Worm (Caenorhabditis elegans) whole organism, L3 larva: Measurements from ENCODE around the gene xbx-5.
A peak's percentile ranks its signal among the peaks of the same experiment; 100 is the strongest.

Experiments
- R02D3.7 ChIP-seq: fragments of 150-350 bp; optimal IDR thresholded peaks from 2 replicates; lab custom pipeline; 2014; ENCODE audit warnings: missing biosample characterization, missing genetic modification characterization
- ZK546.5 ChIP-seq: sonication (generic microtip); optimal IDR thresholded peaks from 2 replicates; lab custom pipeline; 2017; ENCODE audit warnings: missing biosample characterization, missing genetic modification characterization
- aly-2 ChIP-seq: fragments of 150-350 bp; optimal IDR thresholded peaks from 2 replicates; lab custom pipeline; 2014; ENCODE audit warnings: missing biosample characterization, missing genetic modification characterization
- ama-1 ChIP-seq: fragments of 150-350 bp; optimal IDR thresholded peaks from 2 replicates; lab custom pipeline; 2018
- ceh-16 ChIP-seq: sonication (generic microtip); optimal IDR thresholded peaks from 2 replicates; lab custom pipeline; 2017; ENCODE audit warnings: missing biosample characterization, missing genetic modification characterization
- ceh-28 ChIP-seq: fragments of 150-350 bp; optimal IDR thresholded peaks from 2 replicates; lab custom pipeline; 2014; ENCODE audit warnings: missing biosample characterization, missing genetic modification reagents, missing genetic modification characterization
- ceh-82 ChIP-seq: fragments of 150-350 bp; optimal IDR thresholded peaks from 2 replicates; lab custom pipeline; 2014; ENCODE audit warnings: missing biosample characterization, missing genetic modification characterization
- ceh-9 ChIP-seq: sonication (generic microtip); optimal IDR thresholded peaks from 2 replicates; lab custom pipeline; 2018; ENCODE audit warnings: missing biosample characterization, missing genetic modification characterization
- daf-12 ChIP-seq: fragments of 150-350 bp; optimal IDR thresholded peaks from 2 replicates; lab custom pipeline; 2014; ENCODE audit warnings: missing biosample characterization, missing genetic modification reagents, missing genetic modification characterization
- egl-27 ChIP-seq: sonication (generic microtip); optimal IDR thresholded peaks from 4 replicates; lab custom pipeline; 2017; ENCODE audit warnings: missing biosample characterization, missing genetic modification reagents, missing genetic modification characterization
- egl-5 ChIP-seq: fragments of 150-350 bp; optimal IDR thresholded peaks from 2 replicates; lab custom pipeline; 2017; ENCODE audit warnings: missing biosample characterization, missing genetic modification reagents, missing genetic modification characterization, inconsistent platforms
- elt-1 ChIP-seq: fragments of 150-350 bp; optimal IDR thresholded peaks from 2 replicates; lab custom pipeline; 2014; ENCODE audit warnings: missing biosample characterization, missing genetic modification characterization
- elt-2 ChIP-seq: sonication (generic microtip); optimal IDR thresholded peaks from 2 replicates; lab custom pipeline; 2016; ENCODE audit warnings: missing genetic modification reagents, mild to moderate bottlenecking, missing genetic modification characterization, missing compliant biosample characterization
- elt-3 ChIP-seq, 3 experiments: fragments of 150-350 bp in 1 of 3; sonication (generic microtip) in 2 of 3; optimal IDR thresholded peaks; 2 replicates in 2 of 3; 4 replicates in 1 of 3; lab custom pipeline; 2014 to 2017; ENCODE audit warnings: missing biosample characterization in 3 of 3, missing genetic modification characterization in 3 of 3
- eor-1 ChIP-seq, 2 experiments: fragments of 150-350 bp; optimal IDR thresholded peaks; 2 replicates each; lab custom pipeline; 2014 to 2018; ENCODE audit warnings: missing biosample characterization in 2 of 2, missing genetic modification characterization in 2 of 2
- fkh-10 ChIP-seq: sonication (generic microtip); optimal IDR thresholded peaks from 2 replicates; lab custom pipeline; 2017; ENCODE audit warnings: missing biosample characterization, missing genetic modification reagents, missing genetic modification characterization
- fkh-2 ChIP-seq: fragments of 150-350 bp; optimal IDR thresholded peaks from 2 replicates; lab custom pipeline; 2014; ENCODE audit warnings: missing biosample characterization, missing genetic modification reagents, missing genetic modification characterization
- fos-1 ChIP-seq: fragments of 150-350 bp; optimal IDR thresholded peaks from 2 replicates; lab custom pipeline; 2014; ENCODE audit warnings: missing biosample characterization, missing genetic modification characterization
- hmg-11 ChIP-seq: sonication (generic microtip); optimal IDR thresholded peaks from 2 replicates; lab custom pipeline; 2016; ENCODE audit warnings: missing genetic modification characterization, missing compliant biosample characterization
- jun-1 ChIP-seq: fragments of 150-350 bp; optimal IDR thresholded peaks from 2 replicates; lab custom pipeline; 2014; ENCODE audit warnings: missing biosample characterization, missing genetic modification reagents, missing genetic modification characterization
- lin-15B ChIP-seq: fragments of 150-350 bp; optimal IDR thresholded peaks from 2 replicates; lab custom pipeline; 2014; ENCODE audit warnings: missing biosample characterization, missing genetic modification characterization
- lin-39 ChIP-seq: fragments of 150-350 bp; optimal IDR thresholded peaks from 2 replicates; lab custom pipeline; 2018; ENCODE audit warnings: missing biosample characterization, missing genetic modification reagents, missing genetic modification characterization
- lsy-12 ChIP-seq: sonication (generic microtip); optimal IDR thresholded peaks from 2 replicates; lab custom pipeline; 2016; ENCODE audit warnings: mild to moderate bottlenecking, missing genetic modification characterization, missing compliant biosample characterization
- mdl-1 ChIP-seq: fragments of 150-350 bp; optimal IDR thresholded peaks from 2 replicates; lab custom pipeline; 2014; ENCODE audit warnings: missing biosample characterization, missing genetic modification characterization
- mml-1 ChIP-seq: fragments of 150-350 bp; sonication (generic microtip); optimal IDR thresholded peaks from 3 replicates; lab custom pipeline; 2014; ENCODE audit warnings: missing biosample characterization, missing genetic modification characterization
- nfya-1 ChIP-seq: sonication (generic microtip); optimal IDR thresholded peaks from 2 replicates; lab custom pipeline; 2017; ENCODE audit warnings: missing genetic modification characterization, mild to moderate bottlenecking, missing compliant biosample characterization, antibody characterized with exemption, moderate library complexity; ENCODE audit not compliant: insufficient read depth
- nhr-11 ChIP-seq: fragments of 150-350 bp; optimal IDR thresholded peaks from 2 replicates; lab custom pipeline; 2014; ENCODE audit warnings: missing biosample characterization, missing genetic modification characterization
- nhr-12 ChIP-seq: fragments of 150-350 bp; optimal IDR thresholded peaks from 2 replicates; lab custom pipeline; 2014; ENCODE audit warnings: missing biosample characterization, missing genetic modification characterization
- nhr-23 ChIP-seq: fragments of 150-350 bp; optimal IDR thresholded peaks from 2 replicates; lab custom pipeline; 2014; ENCODE audit warnings: missing biosample characterization, missing genetic modification reagents, missing genetic modification characterization
- nhr-237 ChIP-seq: fragments of 150-350 bp; optimal IDR thresholded peaks from 2 replicates; lab custom pipeline; 2014; ENCODE audit warnings: missing biosample characterization, missing genetic modification characterization
- nhr-25 ChIP-seq: sonication (generic microtip); optimal IDR thresholded peaks from 2 replicates; lab custom pipeline; 2017; ENCODE audit warnings: missing biosample characterization, missing genetic modification characterization
- nhr-28 ChIP-seq: fragments of 150-350 bp; optimal IDR thresholded peaks from 2 replicates; lab custom pipeline; 2014; ENCODE audit warnings: missing biosample characterization, missing genetic modification characterization
- nhr-43 ChIP-seq: sonication (generic microtip); optimal IDR thresholded peaks from 2 replicates; lab custom pipeline; 2016; ENCODE audit warnings: mild to moderate bottlenecking, missing genetic modification characterization, missing compliant biosample characterization; ENCODE audit not compliant: poor library complexity, severe bottlenecking
- nhr-67 ChIP-seq: fragments of 150-350 bp; optimal IDR thresholded peaks from 2 replicates; lab custom pipeline; 2014; ENCODE audit warnings: missing biosample characterization, missing genetic modification characterization
- nhr-76 ChIP-seq: fragments of 150-350 bp; sonication (generic microtip); optimal IDR thresholded peaks from 5 replicates; lab custom pipeline; 2014; ENCODE audit warnings: missing biosample characterization, missing genetic modification characterization
- nhr-77 ChIP-seq: fragments of 150-350 bp; optimal IDR thresholded peaks from 2 replicates; lab custom pipeline; 2014; ENCODE audit warnings: missing biosample characterization, missing genetic modification characterization
- pha-4 ChIP-seq: fragments of 150-350 bp; optimal IDR thresholded peaks from 2 replicates; lab custom pipeline; 2014; ENCODE audit warnings: missing biosample characterization, missing genetic modification reagents, missing genetic modification characterization
- pqm-1 ChIP-seq: fragments of 150-350 bp; optimal IDR thresholded peaks from 2 replicates; lab custom pipeline; 2017; ENCODE audit warnings: missing biosample characterization, missing genetic modification characterization, inconsistent platforms
- sea-2 ChIP-seq: fragments of 150-350 bp; sonication (generic microtip); optimal IDR thresholded peaks from 4 replicates; lab custom pipeline; 2014; ENCODE audit warnings: missing biosample characterization, missing genetic modification reagents, missing genetic modification characterization
- skn-1 ChIP-seq: fragments of 150-350 bp; optimal IDR thresholded peaks from 2 replicates; lab custom pipeline; 2014; ENCODE audit warnings: missing biosample characterization, missing genetic modification characterization
- snpc-4 ChIP-seq: fragments of 150-350 bp; optimal IDR thresholded peaks from 2 replicates; lab custom pipeline; 2014; ENCODE audit warnings: missing biosample characterization, missing genetic modification characterization
- tbx-2 ChIP-seq: sonication (generic microtip); optimal IDR thresholded peaks from 2 replicates; lab custom pipeline; 2016; ENCODE audit warnings: mild to moderate bottlenecking, missing genetic modification characterization, missing compliant biosample characterization
- unc-39 ChIP-seq: sonication (generic microtip); optimal IDR thresholded peaks from 4 replicates; lab custom pipeline; 2017; ENCODE audit warnings: missing biosample characterization, missing genetic modification characterization
- unc-62 ChIP-seq: fragments of 150-350 bp; sonication (generic microtip); optimal IDR thresholded peaks from 4 replicates; lab custom pipeline; 2014; ENCODE audit warnings: missing biosample characterization, missing genetic modification reagents, missing genetic modification characterization
- zag-1 ChIP-seq: fragments of 150-350 bp; optimal IDR thresholded peaks from 2 replicates; lab custom pipeline; 2014; ENCODE audit warnings: missing biosample characterization, missing genetic modification characterization
- ztf-11 ChIP-seq: fragments of 150-350 bp; optimal IDR thresholded peaks from 2 replicates; lab custom pipeline; 2014; ENCODE audit warnings: missing biosample characterization, missing genetic modification characterization
- ztf-4 ChIP-seq: fragments of 150-350 bp; optimal IDR thresholded peaks from 2 replicates; lab custom pipeline; 2014; ENCODE audit warnings: missing biosample characterization, missing genetic modification characterization

xbx-5 gene

DNA sequence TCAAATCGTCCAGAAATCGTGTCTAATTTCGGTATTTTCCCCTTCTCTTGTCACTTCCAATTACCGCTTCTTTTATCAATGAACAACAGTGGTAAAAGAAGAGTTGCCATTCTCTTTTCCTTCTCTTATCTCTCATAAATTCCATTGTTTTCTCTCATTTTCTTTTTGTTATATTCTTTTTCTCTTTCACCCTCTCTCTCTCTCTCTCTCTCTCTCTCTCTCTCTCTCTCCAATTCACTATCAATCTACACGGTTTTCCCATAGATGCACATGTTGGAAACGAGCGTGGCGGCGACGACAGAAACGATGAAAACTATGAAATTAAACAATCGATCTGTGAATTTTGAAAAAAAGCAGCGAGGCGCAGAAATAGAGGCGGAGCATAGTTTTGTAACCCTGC is 5.1 kb downstream of the xbx-5 start (continued):
- TF ChIP-seq mdl-1 (tag; lab: Kevin White, UChicago) (peak; percentile 17), lsy-12 (peak; percentile 12), nfya-1 (tag; lab: Kevin White, UChicago) (peak; percentile 23)

DNA sequence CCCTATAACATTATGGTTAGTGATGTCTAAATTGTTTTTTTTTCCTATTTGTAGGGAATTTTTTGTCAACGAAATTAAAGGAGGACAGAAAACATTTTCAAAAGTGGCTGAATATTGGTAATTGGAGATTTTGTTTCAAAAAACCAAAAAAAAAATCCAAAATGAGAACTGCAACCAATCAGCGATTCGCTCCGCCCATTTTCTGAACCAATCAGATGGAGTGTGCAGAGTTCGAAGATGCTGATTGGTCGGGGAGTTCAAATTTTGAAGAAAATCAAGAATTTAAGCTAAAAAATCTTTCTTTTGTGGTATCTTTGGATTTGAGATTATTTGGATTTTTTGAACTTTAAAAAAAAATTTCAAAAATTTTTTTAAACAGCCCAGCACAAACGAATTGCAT is 5.9 kb downstream of the xbx-5 start:
- TF ChIP-seq nfya-1 (tag; lab: Kevin White, UChicago) (peak; percentile 99), nhr-43 (tag; lab: Kevin White, UChicago) (no peak), nhr-11 (tag; lab: Kevin White, UChicago) (no peak), ceh-82 (tag; lab: Kevin White, UChicago) (no peak)

DNA sequence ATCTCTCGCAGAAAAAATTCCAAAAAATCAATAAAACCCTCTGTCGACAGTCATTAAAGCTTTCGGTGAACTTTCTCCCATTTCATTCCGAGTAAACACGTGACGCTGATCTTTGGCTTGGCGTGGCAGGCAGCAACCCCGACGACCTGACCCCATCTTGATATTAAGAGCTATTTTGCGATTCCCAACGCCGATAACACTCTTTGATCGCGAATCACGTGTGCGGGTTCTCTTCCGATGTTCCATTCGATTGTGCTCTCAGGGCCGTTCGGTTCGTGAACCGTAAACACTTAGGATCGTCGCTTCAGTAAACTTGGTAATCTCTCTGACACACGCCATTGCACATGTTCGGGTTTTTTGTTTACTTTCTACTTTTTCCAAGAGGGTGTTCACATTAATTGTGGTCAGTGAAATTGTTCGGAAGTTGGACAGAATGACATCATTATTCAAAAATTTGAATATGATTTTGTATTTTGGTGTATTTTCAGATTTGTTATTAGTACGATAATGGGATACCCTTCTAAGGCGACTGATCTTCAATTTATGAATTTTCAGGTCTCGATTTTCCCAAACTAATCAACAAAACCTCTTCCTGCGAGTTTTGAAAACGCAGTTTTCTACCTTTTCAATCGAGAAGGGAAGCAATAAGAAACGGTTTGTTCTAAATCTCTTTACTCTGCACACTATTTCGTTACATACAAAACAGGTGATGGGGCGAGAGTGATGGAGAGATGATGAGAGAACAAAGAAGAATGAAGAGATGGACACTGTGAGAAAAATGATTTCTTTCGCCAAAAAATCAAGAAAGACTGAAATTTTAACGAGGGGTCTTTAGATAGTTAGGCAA is 6.9 kb downstream of the xbx-5 start:
- no peak for TF ChIP-seq nhr-11 (tag; lab: Kevin White, UChicago)
- peak; percentile 96 for TF ChIP-seq elt-1 (tag; lab: Kevin White, UChicago)
- no peak for TF ChIP-seq sea-2 (GFP tag; lab: Kevin White, UChicago)
- TF ChIP-seq nhr-77 (tag; lab: Kevin White, UChicago): no peak
- TF ChIP-seq lsy-12: no peak
- peak; percentile 31 for TF ChIP-seq nhr-43 (tag; lab: Kevin White, UChicago)
- TF ChIP-seq ceh-82 (tag; lab: Kevin White, UChicago): no peak
- TF ChIP-seq unc-39 (tag; lab: Kevin White, UChicago): no peak
- no peak for TF ChIP-seq fkh-2 (tag; lab: Kevin White, UChicago)
- no peak for TF ChIP-seq ceh-9
- TF ChIP-seq nhr-23 (tag; lab: Kevin White, UChicago): peak; percentile 87
- no peak for TF ChIP-seq mml-1 (tag; lab: Kevin White, UChicago)
- TF ChIP-seq tbx-2 (tag; lab: Kevin White, UChicago): no peak
- no peak for TF ChIP-seq ceh-16 (tag; lab: Kevin White, UChicago)
- TF ChIP-seq pha-4 (tag; lab: Kevin White, UChicago): peak; percentile 93
- no peak for TF ChIP-seq egl-27 (tag; lab: Kevin White, UChicago)
- TF ChIP-seq nhr-25 (tag; lab: Kevin White, UChicago): peak; percentile 87
- no peak for TF ChIP-seq nhr-76 (tag; lab: Kevin White, UChicago)
- TF ChIP-seq eor-1 (tag; optimal IDR thresholded peaks at IDR 0.05; lab: Kevin White, UChicago): no peak
- TF ChIP-seq nhr-28 (tag; lab: Kevin White, UChicago): no peak
- no peak for TF ChIP-seq aly-2 (tag; lab: Kevin White, UChicago)
- no peak for TF ChIP-seq mdl-1 (tag; lab: Kevin White, UChicago)
- no peak for TF ChIP-seq ztf-4
- peak; percentile 30 for TF ChIP-seq egl-5
- no peak for TF ChIP-seq nhr-237 (tag; lab: Kevin White, UChicago)
- no peak for TF ChIP-seq ztf-11 (tag; lab: Kevin White, UChicago)
- no peak for TF ChIP-seq elt-3 (tag; optimal IDR thresholded peaks at IDR 0.05; lab: Kevin White, UChicago)
- no peak for TF ChIP-seq skn-1 (tag; lab: Kevin White, UChicago)
- TF ChIP-seq lin-15B (tag; lab: Kevin White, UChicago): no peak
- peak; percentile 37 for TF ChIP-seq nfya-1 (tag; lab: Kevin White, UChicago)
- no peak for TF ChIP-seq daf-12 (tag; lab: Kevin White, UChicago)
- no peak for TF ChIP-seq hmg-11
- TF ChIP-seq jun-1 (tag; lab: Kevin White, UChicago): no peak
- peak; percentile 56 for TF ChIP-seq pqm-1 (tag; lab: Kevin White, UChicago)
- TF ChIP-seq fkh-10 (GFP tag; lab: Kevin White, UChicago): no peak
- TF ChIP-seq zag-1 (tag; lab: Kevin White, UChicago): no peak
- TF ChIP-seq snpc-4 (tag; lab: Kevin White, UChicago): no peak
- no peak for TF ChIP-seq unc-62 (GFP tag; lab: Kevin White, UChicago)
- peak; percentile 85 for TF ChIP-seq ama-1 (lab: Kevin White, UChicago)
- peak; percentile 45 for TF ChIP-seq ceh-28 (tag; lab: Kevin White, UChicago)
- TF ChIP-seq R02D3.7: no peak
- no peak for TF ChIP-seq fos-1 (tag; lab: Kevin White, UChicago)
- no peak for TF ChIP-seq nhr-12 (tag; lab: Kevin White, UChicago)
- TF ChIP-seq elt-2 (tag; lab: Kevin White, UChicago): peak; percentile 37
- TF ChIP-seq ZK546.5: no peak
- peak; percentile 55 for TF ChIP-seq lin-39 (tag; lab: Kevin White, UChicago)
- TF ChIP-seq nhr-67 (tag; lab: Kevin White, UChicago): no peak
